Fruit fly (Drosophila melanogaster): Measurements from ENCODE around the gene rdgB.

rdgB gene

dm6 chrX:13736174-13736482 is 26.4 kb upstream of the rdgB start, which contains the start of gene g (continued):
- peak; percentile 74 for TF ChIP-seq CG2129 (GFP tag; IDR thresholded peaks at IDR 0.05; ENCODE audit: partially characterized antibody)
- no peak for TF ChIP-seq Antp (GFP tag; optimal IDR thresholded peaks at IDR 0.05)
- TF ChIP-seq klu (GFP tag; IDR thresholded peaks at IDR 0.05), result no peak
- TF ChIP-seq hkb (optimal IDR thresholded peaks at IDR 0.05), result no peak
- 0 out of 2 replicates have a peak, but pooled peaks have one; percentile 1 for TF ChIP-seq hkb (GFP tag; IDR thresholded peaks at IDR 0.05)
- peak; percentile 83 for TF ChIP-seq Ets97D (GFP tag; optimal IDR thresholded peaks at IDR 0.05)
- no peak for TF ChIP-seq trh (GFP tag; optimal IDR thresholded peaks at IDR 0.05)
- TF ChIP-seq stwl (tag; optimal IDR thresholded peaks at IDR 0.05), result peak; percentile 55
- peak; percentile 80 for TF ChIP-seq CG14860 (GFP tag; IDR thresholded peaks at IDR 0.05; ENCODE audit: partially characterized antibody)
- TF ChIP-seq CG8388 (GFP tag; optimal IDR thresholded peaks at IDR 0.05), result no peak
- TF ChIP-seq crc (GFP tag; optimal IDR thresholded peaks at IDR 0.05), result no peak
- peak; percentile 86 for TF ChIP-seq ato (GFP tag; IDR thresholded peaks at IDR 0.05; ENCODE audit: partially characterized antibody)
- peak; percentile 22; the same call in 1 of the 2 replicates for TF ChIP-seq slbo (GFP tag; IDR thresholded peaks at IDR 0.05)
- TF ChIP-seq gsb-n (tag; optimal IDR thresholded peaks at IDR 0.05), result no peak
- peak; percentile 89 for TF ChIP-seq CG16813 (GFP tag; IDR thresholded peaks at IDR 0.05; ENCODE audit: partially characterized antibody)
- TF ChIP-seq MBD-R2 (GFP tag; IDR thresholded peaks at IDR 0.05), result peak; percentile 68
- TF ChIP-seq lbe (GFP tag; optimal IDR thresholded peaks at IDR 0.05), result peak; percentile 4
- TF ChIP-seq Hmr (GFP tag; optimal IDR thresholded peaks at IDR 0.05), result no peak
- TF ChIP-seq CG8924 (tag; optimal IDR thresholded peaks at IDR 0.05), result no peak

DNA sequence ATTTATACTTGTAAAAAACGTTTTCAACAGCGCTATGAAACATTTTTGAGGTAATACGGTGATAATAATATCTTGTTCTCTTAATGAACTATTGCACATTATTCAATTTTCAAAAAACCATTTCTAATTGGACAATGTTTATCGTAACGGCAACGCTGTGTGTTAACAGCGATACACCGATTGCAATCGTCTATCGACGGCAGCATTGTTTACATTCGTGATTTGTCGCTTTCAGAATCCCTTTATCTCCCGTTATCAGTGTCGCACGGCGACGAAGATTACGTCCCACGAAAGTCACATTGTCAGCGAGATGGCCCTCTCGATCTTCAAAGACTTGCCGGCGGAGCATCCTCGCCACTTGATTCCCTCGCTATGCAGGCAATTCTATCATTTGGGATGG is 24.6 kb upstream of the rdgB start, which contains the start of gene CG11134:
CG11134 (plus strand) TSS at position 4 of the 400 bp plus-strand sequence.
- TF ChIP-seq Myb (GFP tag; optimal IDR thresholded peaks at IDR 0.05) (peak; percentile 61), pho (GFP tag; optimal IDR thresholded peaks at IDR 0.05) (no peak), Gsc (GFP tag; IDR thresholded peaks at IDR 0.05) (no peak), CG32532 (GFP tag; IDR thresholded peaks at IDR 0.05) (no peak), CG2202 (tag; optimal IDR thresholded peaks at IDR 0.05) (no peak), ara (GFP tag; IDR thresholded peaks at IDR 0.05) (no peak), Nf-YA (GFP tag; IDR thresholded peaks at IDR 0.05) (no peak), CG13287 (GFP tag; IDR thresholded peaks at IDR 0.05; ENCODE audit: partially characterized antibody) (peak; percentile 43; the same call in 1 of the 2 replicates), Lpt (GFP tag; optimal IDR thresholded peaks at IDR 0.05) (no peak), CG10462 (GFP tag; optimal IDR thresholded peaks at IDR 0.05) (no peak), crp (GFP tag; optimal IDR thresholded peaks at IDR 0.05) (no peak), bsh (GFP tag; optimal IDR thresholded peaks at IDR 0.05) (no peak), CG10366 (GFP tag; IDR thresholded peaks at IDR 0.05) (no peak), CG7963 (GFP tag; IDR thresholded peaks at IDR 0.05; ENCODE audit: partially characterized antibody) (peak; percentile 38; the same call in 1 of the 3 replicates), CG15479 (GFP tag; optimal IDR thresholded peaks at IDR 0.05) (peak; percentile 52), ham (GFP tag; IDR thresholded peaks at IDR 0.05) (no peak), Ada2b (GFP tag; IDR thresholded peaks at IDR 0.05) (no peak), salm (tag; optimal IDR thresholded peaks at IDR 0.05) (no peak), inv (GFP tag; IDR thresholded peaks at IDR 0.05; ENCODE audit: partially characterized antibody) (no peak; the same call in 1 of the 2 replicates), CG4730 (GFP tag; IDR thresholded peaks at IDR 0.05) (no peak), CG6683 (GFP tag; optimal IDR thresholded peaks at IDR 0.05) (no peak), Nf-YB (GFP tag; optimal IDR thresholded peaks at IDR 0.05) (no peak), tx (GFP tag; optimal IDR thresholded peaks at IDR 0.05) (no peak), HLH4C (GFP tag; IDR thresholded peaks at IDR 0.05; ENCODE audit: partially characterized antibody) (peak; percentile 60; the same call in 2 of the 3 replicates), crc (GFP tag; optimal IDR thresholded peaks at IDR 0.05) (no peak), dimm (GFP tag; IDR thresholded peaks at IDR 0.05) (no peak), Bgb (GFP tag; IDR thresholded peaks at IDR 0.05; ENCODE audit: partially characterized antibody) (peak; percentile 39; the same call in 1 of the 2 replicates), CG16813 (GFP tag; IDR thresholded peaks at IDR 0.05; ENCODE audit: partially characterized antibody) (peak; percentile 47; the same call in 1 of the 3 replicates), ranshi (GFP tag; IDR thresholded peaks at IDR 0.05) (no peak), Sry-δ (GFP tag; optimal IDR thresholded peaks at IDR 0.05) (peak; percentile 33), ems (GFP tag; optimal IDR thresholded peaks at IDR 0.05) (no peak), wek (GFP tag; optimal IDR thresholded peaks at IDR 0.05) (no peak), prd (optimal IDR thresholded peaks at IDR 0.05) (no peak), prd (GFP tag; IDR thresholded peaks at IDR 0.05) (no peak)
